Fruit fly (Drosophila melanogaster): ENCODE measurements around the gene Rpn12R.

- TF ChIP-seq CG8478 (optimal IDR thresholded peaks at IDR 0.05) (no peak), CTCF (optimal IDR thresholded peaks at IDR 0.05) (no peak)
Observed at dm6 chr3L:15053251-15053650, 10.9 kb upstream of the Rpn12R start, which contains the start of gene CG43680.
